Worm (Caenorhabditis elegans): ENCODE data around the gene C06C6.7.

Gene C06C6.7

ce11 chrV:16022600-16022999, 30.6 kb downstream of the C06C6.7 start (continued):
- peak; percentile 73 for TF ChIP-seq nhr-47 (tag; optimal IDR thresholded peaks at IDR 0.05)
- no peak for TF ChIP-seq mdl-1 (tag; optimal IDR thresholded peaks at IDR 0.05)
- peak; percentile 16 for TF ChIP-seq elt-2 (tag; optimal IDR thresholded peaks at IDR 0.05)
- TF ChIP-seq alr-1 (tag; optimal IDR thresholded peaks at IDR 0.05; ENCODE audit: borderline replicate concordance) = no peak
- TF ChIP-seq elt-3 (tag; optimal IDR thresholded peaks at IDR 0.05) = no peak
- no peak for TF ChIP-seq hlh-17 (GFP tag; optimal IDR thresholded peaks at IDR 0.05; ENCODE audit: borderline replicate concordance)
- TF ChIP-seq nhr-11 (tag; optimal IDR thresholded peaks at IDR 0.05) = no peak
- TF ChIP-seq ceh-90 (tag; optimal IDR thresholded peaks at IDR 0.05) = peak; percentile 87
- TF ChIP-seq nhr-19 (GFP tag; conservative IDR thresholded peaks at IDR 0.05) = no peak; the same call in 1 of the 2 replicates
- peak; percentile 49 for TF ChIP-seq isw-1 (GFP tag; IDR thresholded peaks at IDR 0.05)
- TF ChIP-seq F16B12.6 (tag; optimal IDR thresholded peaks at IDR 0.05) = no peak
- no peak for TF ChIP-seq mab-9 (GFP tag; IDR thresholded peaks at IDR 0.05)
- TF ChIP-seq C04F5.9 (tag; optimal IDR thresholded peaks at IDR 0.05) = no peak
- TF ChIP-seq efl-1 (optimal IDR thresholded peaks at IDR 0.05) = peak; percentile 92 to 95
- peak; percentile 92 to 99 for TF ChIP-seq efl-1 (GFP tag; optimal IDR thresholded peaks at IDR 0.05 in 1 of 2)
- no peak for TF ChIP-seq mep-1 (tag; optimal IDR thresholded peaks at IDR 0.05)
- TF ChIP-seq snu-23 (GFP tag; optimal IDR thresholded peaks at IDR 0.05) = no peak
- TF ChIP-seq sup-37 (GFP tag; optimal IDR thresholded peaks at IDR 0.05) = no peak
- peak; percentile 84 for TF ChIP-seq lir-3 (tag; optimal IDR thresholded peaks at IDR 0.05; ENCODE audit: poor library complexity)
- TF ChIP-seq nhr-84 (tag; optimal IDR thresholded peaks at IDR 0.05) = no peak
- TF ChIP-seq ztf-11 (tag; optimal IDR thresholded peaks at IDR 0.05) = peak in 1 of 2 experiments; percentile 82
- TF ChIP-seq blmp-1 (tag; optimal IDR thresholded peaks at IDR 0.05) = no peak
- no peak for TF ChIP-seq mef-2 (tag; optimal IDR thresholded peaks at IDR 0.05)
- no peak for TF ChIP-seq unc-86 (tag; optimal IDR thresholded peaks at IDR 0.05)
- TF ChIP-seq fkh-8 (tag; optimal IDR thresholded peaks at IDR 0.05) = no peak
- no peak for TF ChIP-seq pqm-1 (tag; optimal IDR thresholded peaks at IDR 0.05)
- TF ChIP-seq unc-130 (tag; optimal IDR thresholded peaks at IDR 0.05) = no peak
- TF ChIP-seq C34B4.2 (tag; optimal IDR thresholded peaks at IDR 0.05) = no peak
- no peak for TF ChIP-seq lsy-2 (tag; optimal IDR thresholded peaks at IDR 0.05)
- TF ChIP-seq jun-1 (tag; optimal IDR thresholded peaks at IDR 0.05) = no peak
- TF ChIP-seq tlp-1 (tag; optimal IDR thresholded peaks at IDR 0.05) = no peak
- TF ChIP-seq lin-35 (GFP tag; optimal IDR thresholded peaks at IDR 0.05) = peak; percentile 91 to 95
- TF ChIP-seq nhr-90 (tag; optimal IDR thresholded peaks at IDR 0.05; ENCODE audit: poor library complexity) = peak; percentile 75
- no peak for TF ChIP-seq egl-27 (tag; optimal IDR thresholded peaks at IDR 0.05)
- TF ChIP-seq zag-1 (tag; optimal IDR thresholded peaks at IDR 0.05) = no peak
- peak; percentile 56 for TF ChIP-seq nhr-20 (tag; optimal IDR thresholded peaks at IDR 0.05)
- TF ChIP-seq ets-5 (GFP tag; IDR thresholded peaks at IDR 0.05) = no peak
- no peak for TF ChIP-seq ceh-8 (GFP tag; optimal IDR thresholded peaks at IDR 0.05)
- no peak for TF ChIP-seq nhr-12 (tag; optimal IDR thresholded peaks at IDR 0.05)
- peak; percentile 72 for TF ChIP-seq irx-1 (tag; optimal IDR thresholded peaks at IDR 0.05)
- peak; percentile 1 for TF ChIP-seq C16A3.4 (tag; optimal IDR thresholded peaks at IDR 0.05)
- peak; percentile 96 for TF ChIP-seq rnt-1 (tag; optimal IDR thresholded peaks at IDR 0.05)
- TF ChIP-seq hlh-4 (tag; optimal IDR thresholded peaks at IDR 0.05) = no peak
- no peak for TF ChIP-seq ama-1 (optimal IDR thresholded peaks at IDR 0.05)
- TF ChIP-seq skn-1 (tag; optimal IDR thresholded peaks at IDR 0.05) = peak; percentile 25
- no peak for TF ChIP-seq aly-2 (tag; optimal IDR thresholded peaks at IDR 0.05)
- no peak for TF ChIP-seq lin-15B (tag; optimal IDR thresholded peaks at IDR 0.05)
- TF ChIP-seq nhr-85 (tag) = peak; percentile 76
- no peak for TF ChIP-seq unc-30 (tag; optimal IDR thresholded peaks at IDR 0.05)
- TF ChIP-seq nhr-28 (tag; optimal IDR thresholded peaks at IDR 0.05) = no peak
- TF ChIP-seq ceh-63 (GFP tag; optimal IDR thresholded peaks at IDR 0.05) = no peak
- no peak for TF ChIP-seq hpl-2 (GFP tag; optimal IDR thresholded peaks at IDR 0.05)
- TF ChIP-seq swsn-7 (tag; optimal IDR thresholded peaks at IDR 0.05) = peak; percentile 52
- peak; percentile 55 for TF ChIP-seq xbp-1 (tag; optimal IDR thresholded peaks at IDR 0.05)
- TF ChIP-seq sptf-1 (tag; optimal IDR thresholded peaks at IDR 0.05) = no peak
